In the genomic region with DNA sequence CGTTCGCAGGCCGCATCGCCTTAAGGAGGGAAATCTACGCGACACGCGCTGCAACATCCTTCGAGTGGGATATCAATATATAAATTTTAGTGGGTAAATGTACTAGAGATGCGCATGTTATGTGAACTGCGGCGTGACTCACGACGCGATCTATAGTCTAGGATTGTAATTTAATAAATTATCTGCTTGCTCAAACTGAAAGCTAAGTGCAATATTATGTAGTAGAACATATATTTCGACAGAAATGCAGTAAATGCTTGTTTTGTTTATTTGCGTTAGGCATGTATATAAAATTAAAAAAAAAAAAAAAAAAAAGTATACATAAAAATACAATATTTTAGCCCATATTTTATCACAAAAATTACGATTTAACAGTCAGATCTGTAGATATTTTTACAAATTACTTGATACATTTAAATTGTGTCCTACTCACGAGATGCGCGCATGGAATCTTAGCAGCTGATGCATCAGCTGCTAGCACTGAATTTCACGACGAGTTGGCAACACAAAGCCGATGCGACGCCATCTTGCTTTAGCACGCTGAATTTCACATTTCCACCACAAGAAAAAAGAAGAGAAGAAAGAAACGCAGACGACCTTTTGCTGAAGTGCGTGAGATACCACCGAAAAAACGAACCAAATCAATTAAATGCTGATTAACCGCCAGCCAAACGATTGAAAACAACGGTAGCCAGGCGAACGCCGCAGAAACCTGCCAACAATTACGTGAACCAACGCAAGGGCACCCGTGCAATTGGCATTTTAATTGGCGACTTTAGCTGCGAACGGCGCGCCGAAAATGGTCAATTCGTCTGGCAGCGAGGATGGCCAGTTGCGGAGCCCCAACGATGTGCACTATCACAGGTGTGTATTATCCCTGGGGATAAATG, we compare ENCODE assay signal across 2 fruit fly cellular contexts.
TF ChIP-seq lines count a peak whose summit lies in the region.

A gene (minus strand): TSS at position 507 of the 890 bp plus-strand sequence.
A gene (plus strand): TSS at position 528 of the 890 bp plus-strand sequence.

TF ChIP-seq in whole organism, embryonic, 481 proteins besides CTCF, POLR2A, EP300 and RAD21 (continued from another document and continues in another):
- TF ChIP-seq schlank (tag; optimal IDR thresholded peaks at IDR 0.05; lab: Kevin White, UChicago), result no peak
- TF ChIP-seq CHES-1-like (GFP tag; optimal IDR thresholded peaks at IDR 0.05; lab: Kevin White, UChicago), result no peak
- TF ChIP-seq gsb-n (tag; optimal IDR thresholded peaks at IDR 0.05; lab: Kevin White, UChicago), result no peak
- no peak for TF ChIP-seq CG15011 (GFP tag; optimal IDR thresholded peaks at IDR 0.05; lab: Kevin White, UChicago)
- peak; percentile 18 for TF ChIP-seq dmrt11E (tag; optimal IDR thresholded peaks at IDR 0.05; lab: Kevin White, UChicago)
- no peak for TF ChIP-seq pho (GFP tag; optimal IDR thresholded peaks at IDR 0.05; lab: Kevin White, UChicago)
- peak; percentile 29 for TF ChIP-seq CG12942 (GFP tag; optimal IDR thresholded peaks at IDR 0.05; lab: Kevin White, UChicago)
- TF ChIP-seq CG6791 (GFP tag; IDR thresholded peaks at IDR 0.05; lab: Robert Waterston, UW; ENCODE audit: partially characterized antibody), result 0 out of 3 replicates have a peak, but pooled peaks have one; percentile 54
- TF ChIP-seq CG6813 (GFP tag; optimal IDR thresholded peaks at IDR 0.05; lab: Kevin White, UChicago), result no peak
- TF ChIP-seq CG17829 (tag; optimal IDR thresholded peaks at IDR 0.05; lab: Kevin White, UChicago), result peak; percentile 31
- TF ChIP-seq CG6254 (GFP tag; optimal IDR thresholded peaks at IDR 0.05; lab: Kevin White, UChicago), result no peak
- TF ChIP-seq CG1529 (GFP tag; optimal IDR thresholded peaks at IDR 0.05; lab: Kevin White, UChicago), result no peak
- TF ChIP-seq chinmo (GFP tag; IDR thresholded peaks at IDR 0.05; lab: Robert Waterston, UW; ENCODE audit: partially characterized antibody), result 0 out of 4 replicates have a peak, but pooled peaks have one; percentile 15
- TF ChIP-seq Fer3 (tag; optimal IDR thresholded peaks at IDR 0.05; lab: Kevin White, UChicago), result no peak
- no peak for TF ChIP-seq Eip74EF (GFP tag; optimal IDR thresholded peaks at IDR 0.05; lab: Kevin White, UChicago)
- no peak for TF ChIP-seq CG14441 (GFP tag; IDR thresholded peaks at IDR 0.05; lab: Robert Waterston, UW)
- no peak for TF ChIP-seq pros (GFP tag; optimal IDR thresholded peaks at IDR 0.05; lab: Kevin White, UChicago)
- TF ChIP-seq unpg (GFP tag; optimal IDR thresholded peaks at IDR 0.05; lab: Kevin White, UChicago), result peak; percentile 7
- TF ChIP-seq otp (GFP tag; IDR thresholded peaks at IDR 0.05; lab: Robert Waterston, UW), result no peak
- TF ChIP-seq crc (GFP tag; optimal IDR thresholded peaks at IDR 0.05; lab: Kevin White, UChicago), result no peak
- TF ChIP-seq CG13424 (tag; optimal IDR thresholded peaks at IDR 0.05; lab: Kevin White, UChicago), result peak; percentile 51
- TF ChIP-seq gem (tag; optimal IDR thresholded peaks at IDR 0.05; lab: Kevin White, UChicago), result peak; percentile 57
- no peak for TF ChIP-seq HLHmδ (GFP tag; optimal IDR thresholded peaks at IDR 0.05; lab: Kevin White, UChicago)
- TF ChIP-seq Dfd (GFP tag; optimal IDR thresholded peaks at IDR 0.05; lab: Kevin White, UChicago), result no peak
- peak; percentile 62 for TF ChIP-seq Nf-YC (tag; optimal IDR thresholded peaks at IDR 0.05; lab: Kevin White, UChicago)
- TF ChIP-seq Myb (GFP tag; optimal IDR thresholded peaks at IDR 0.05; lab: Kevin White, UChicago), result no peak
- TF ChIP-seq Awh (GFP tag; IDR thresholded peaks at IDR 0.05; lab: Robert Waterston, UW), result no peak
- TF ChIP-seq CG9797 (GFP tag; optimal IDR thresholded peaks at IDR 0.05; lab: Kevin White, UChicago), result no peak
- TF ChIP-seq ato (GFP tag; IDR thresholded peaks at IDR 0.05; lab: Robert Waterston, UW; ENCODE audit: partially characterized antibody), result peak; percentile 21; the same call in 1 of the 2 replicates
- TF ChIP-seq HLH3B (GFP tag; IDR thresholded peaks at IDR 0.05; lab: Robert Waterston, UW), result no peak
- peak; percentile 56 for TF ChIP-seq ind (GFP tag; optimal IDR thresholded peaks at IDR 0.05; lab: Kevin White, UChicago)
- no peak for TF ChIP-seq Hr39 (optimal IDR thresholded peaks at IDR 0.05; lab: Kevin White, UChicago)
- no peak for TF ChIP-seq CG7745 (tag; optimal IDR thresholded peaks at IDR 0.05; lab: Kevin White, UChicago)
- TF ChIP-seq Nf-YB (GFP tag; optimal IDR thresholded peaks at IDR 0.05; lab: Kevin White, UChicago), result no peak
- TF ChIP-seq CG12071 (GFP tag; optimal IDR thresholded peaks at IDR 0.05; lab: Kevin White, UChicago), result no peak
- no peak for TF ChIP-seq CG43689 (GFP tag; IDR thresholded peaks at IDR 0.05; lab: Robert Waterston, UW)
- TF ChIP-seq E2f1 (GFP tag; IDR thresholded peaks at IDR 0.05; lab: Robert Waterston, UW), result peak; percentile 34; the same call in 1 of the 2 replicates
- TF ChIP-seq CG2678 (tag; optimal IDR thresholded peaks at IDR 0.05; lab: Kevin White, UChicago), result peak; percentile 43
- TF ChIP-seq CG15479 (GFP tag; optimal IDR thresholded peaks at IDR 0.05; lab: Kevin White, UChicago), result no peak
- no peak; the same call in 1 of the 2 replicates for TF ChIP-seq CG32772 (GFP tag; IDR thresholded peaks at IDR 0.05; lab: Robert Waterston, UW)
- TF ChIP-seq Taf1 (GFP tag; IDR thresholded peaks at IDR 0.05; lab: Robert Waterston, UW), result no peak
- no peak for TF ChIP-seq Rx (GFP tag; IDR thresholded peaks at IDR 0.05; lab: Robert Waterston, UW)
- TF ChIP-seq disco-r (GFP tag; optimal IDR thresholded peaks at IDR 0.05; lab: Kevin White, UChicago), result no peak
- peak; percentile 42 for TF ChIP-seq NfI (GFP tag; optimal IDR thresholded peaks at IDR 0.05; lab: Kevin White, UChicago)
- no peak for TF ChIP-seq prd (optimal IDR thresholded peaks at IDR 0.05; lab: Kevin White, UChicago)
- TF ChIP-seq prd (GFP tag; IDR thresholded peaks at IDR 0.05; lab: Robert Waterston, UW), result no peak
- no peak for TF ChIP-seq abd-A (tag; optimal IDR thresholded peaks at IDR 0.05; lab: Kevin White, UChicago)
- no peak for TF ChIP-seq Hmx (GFP tag; optimal IDR thresholded peaks at IDR 0.05; lab: Kevin White, UChicago)
- peak; percentile 45 for TF ChIP-seq CG13775 (GFP tag; optimal IDR thresholded peaks at IDR 0.05; lab: Kevin White, UChicago)
- no peak for TF ChIP-seq slp2 (GFP tag; optimal IDR thresholded peaks at IDR 0.05; lab: Kevin White, UChicago)
- no peak for TF ChIP-seq Med (GFP tag; lab: Kevin White, UChicago)
- peak; percentile 51 for TF ChIP-seq cato (GFP tag; optimal IDR thresholded peaks at IDR 0.05; lab: Kevin White, UChicago; ENCODE audit: borderline replicate concordance)
- TF ChIP-seq Fer2 (tag; optimal IDR thresholded peaks at IDR 0.05; lab: Kevin White, UChicago), result no peak
- TF ChIP-seq CG13894 (tag; optimal IDR thresholded peaks at IDR 0.05; lab: Kevin White, UChicago), result no peak
- no peak for TF ChIP-seq CG5953 (GFP tag; IDR thresholded peaks at IDR 0.05; lab: Robert Waterston, UW)
- peak; percentile 49 for TF ChIP-seq Rfx (GFP tag; IDR thresholded peaks at IDR 0.05; lab: Robert Waterston, UW)
- no peak for TF ChIP-seq oc (tag; optimal IDR thresholded peaks at IDR 0.05; lab: Kevin White, UChicago)
- TF ChIP-seq kni (GFP tag; optimal IDR thresholded peaks at IDR 0.05; lab: Kevin White, UChicago), result no peak
- TF ChIP-seq B-H2 (GFP tag; optimal IDR thresholded peaks at IDR 0.05; lab: Kevin White, UChicago), result no peak
- no peak for TF ChIP-seq wdn (GFP tag; IDR thresholded peaks at IDR 0.05; lab: Robert Waterston, UW)
- no peak for TF ChIP-seq CG12219 (GFP tag; optimal IDR thresholded peaks at IDR 0.05; lab: Kevin White, UChicago)

TF ChIP-seq in whole organism, prepupa, 60 proteins besides CTCF, POLR2A, EP300 and RAD21 (continued from another document):
- peak; percentile 51 for TF ChIP-seq Smox (GFP tag; optimal IDR thresholded peaks at IDR 0.05; lab: Kevin White, UChicago)
- TF ChIP-seq CG32006 (GFP tag; optimal IDR thresholded peaks at IDR 0.05; lab: Kevin White, UChicago), result peak; percentile 29
- TF ChIP-seq CG4318 (GFP tag; optimal IDR thresholded peaks at IDR 0.05; lab: Kevin White, UChicago), result no peak
- TF ChIP-seq vri (GFP tag; optimal IDR thresholded peaks at IDR 0.05; lab: Kevin White, UChicago), result no peak
- TF ChIP-seq CG7368 (GFP tag; optimal IDR thresholded peaks at IDR 0.05; lab: Kevin White, UChicago), result no peak
- TF ChIP-seq svp (GFP tag; lab: Kevin White, UChicago), result no peak
- no peak for TF ChIP-seq CG10669 (GFP tag; optimal IDR thresholded peaks at IDR 0.05; lab: Kevin White, UChicago)
- TF ChIP-seq Met (GFP tag; optimal IDR thresholded peaks at IDR 0.05; lab: Kevin White, UChicago), result peak; percentile 40
- no peak for TF ChIP-seq topi (GFP tag; optimal IDR thresholded peaks at IDR 0.05; lab: Kevin White, UChicago)
